Fruit fly (Drosophila melanogaster) whole organism, larva: ENCODE results near the gene CG11920.

Experiments
- noc ChIP-seq: fragments of 200-800 bp; sonication (Bioruptor generic); optimal IDR thresholded peaks from 3 replicates; lab custom pipeline; 2019; ENCODE audit warnings: missing biosample characterization, mild to moderate bottlenecking, missing genetic modification characterization, moderate library complexity

Gene CG11920

DNA sequence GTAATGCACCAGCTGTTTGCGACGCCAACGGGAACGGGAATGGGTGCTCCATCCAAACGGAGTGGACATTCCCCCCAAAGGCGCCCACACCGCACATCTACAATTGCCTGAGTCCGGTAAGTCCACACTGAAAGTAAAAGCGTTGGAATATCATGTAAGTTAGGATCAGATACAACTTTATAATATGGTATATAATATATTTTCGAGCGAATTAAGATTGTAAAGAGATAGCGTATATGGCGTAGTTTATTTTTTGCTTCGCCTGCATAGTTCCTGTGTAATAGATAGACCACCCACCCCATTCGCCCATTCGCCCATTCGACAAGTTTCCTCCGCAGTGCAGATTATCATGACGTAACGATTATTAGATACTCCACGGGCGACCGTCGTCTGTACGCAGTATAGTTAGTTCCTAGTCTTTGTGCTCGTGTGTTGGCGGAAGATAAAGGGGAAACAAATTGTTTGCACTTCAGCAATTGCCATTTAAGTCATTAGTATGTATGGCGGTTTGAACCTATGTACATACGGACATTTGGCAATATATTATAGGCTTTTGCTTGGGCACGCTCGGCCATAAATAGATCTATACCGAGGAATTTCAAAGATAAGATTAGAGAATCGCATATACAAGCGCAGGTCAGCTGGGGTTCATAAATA lies 23.1 kb upstream of the CG11920 start:
- TF ChIP-seq noc (tag; lab: Kevin White, UChicago): peak; percentile 46

- peak; percentile 20 for TF ChIP-seq noc (tag; lab: Kevin White, UChicago)
Observed at dm6 chr3R:25054451-25055188, 20.1 kb upstream of the CG11920 start, which contains the start of gene CG31109. Gene CG31109 (minus strand): TSS chr3R:25054653.

- no peak for TF ChIP-seq noc (tag; lab: Kevin White, UChicago)
Observed at dm6 chr3R:25056016-25056415, 18.7 kb upstream of the CG11920 start, which contains the start of the genes CG31111 and stac. Gene CG31111 (minus strand): TSS chr3R:25056177. Gene stac (plus strand): TSS chr3R:25056286.

dm6 chr3R:25056488-25057157 lies 18.1 kb upstream of the CG11920 start:
- TF ChIP-seq noc (tag; lab: Kevin White, UChicago): no peak

DNA sequence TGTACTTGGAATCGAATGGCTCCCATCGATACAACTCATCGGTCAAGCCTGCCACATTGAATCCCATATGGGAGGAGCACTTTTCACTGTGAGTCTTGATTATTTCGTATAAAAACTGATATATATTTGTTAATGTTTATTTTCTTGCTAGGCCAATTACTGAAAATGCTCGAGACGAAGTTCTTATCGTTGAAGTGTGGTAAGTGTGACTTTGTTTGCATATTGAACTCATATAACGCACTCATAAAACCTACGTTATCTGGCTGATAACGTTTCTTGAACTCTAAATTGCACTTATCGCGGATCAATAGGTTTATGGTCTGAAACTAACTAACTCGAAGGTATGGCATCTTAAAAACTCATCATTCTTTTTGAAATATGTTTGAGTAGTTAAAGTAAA lies 14.2 kb upstream of the CG11920 start:
- TF ChIP-seq noc (tag; lab: Kevin White, UChicago): no peak

DNA sequence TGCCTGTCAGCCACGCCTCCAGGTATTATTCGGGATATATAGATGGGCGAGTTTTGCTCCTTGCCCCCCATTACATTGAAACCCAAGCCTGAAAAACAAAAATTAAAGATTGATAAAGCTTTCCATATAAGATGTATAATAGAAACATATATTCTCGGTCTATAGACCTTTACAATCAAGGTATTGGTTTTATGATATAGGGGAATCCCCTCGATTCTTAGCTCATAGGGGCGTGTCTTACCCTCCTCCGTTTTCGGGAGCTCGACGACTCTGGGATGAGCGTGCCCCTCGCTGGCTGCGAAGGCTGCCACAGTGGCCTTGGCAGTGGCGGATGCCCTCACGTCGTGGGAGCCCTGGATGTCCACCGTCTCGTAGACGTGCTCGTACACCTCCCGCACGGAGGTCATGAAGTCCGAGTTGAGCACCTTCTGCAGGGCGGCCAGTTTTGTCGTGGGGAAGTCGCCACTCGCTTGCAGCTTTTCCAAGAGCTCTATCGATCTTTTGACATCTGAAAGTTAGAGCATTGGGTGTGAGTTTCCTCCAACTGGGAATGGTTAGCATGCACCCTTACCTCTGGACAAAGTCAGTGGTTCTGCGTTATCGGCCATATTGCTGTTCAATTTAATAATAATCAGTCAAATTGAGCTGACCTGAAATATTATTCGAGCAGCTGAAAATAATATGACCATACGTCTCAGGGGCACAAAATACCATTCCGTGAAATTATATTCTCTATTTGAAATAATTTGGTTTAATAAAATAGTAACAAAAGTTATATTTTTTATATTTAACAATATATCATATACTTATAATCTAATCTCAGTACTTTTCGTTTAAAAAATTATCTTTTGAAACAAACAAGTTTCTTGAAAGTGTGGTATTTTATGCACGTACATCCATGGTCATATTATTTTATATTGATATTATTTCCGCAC lies 9.5 kb upstream of the CG11920 start, which contains the start of the genes veli and PQBP1:
Gene veli, minus strand, starts transcription at position 685 of the 935 bp plus-strand sequence.
Gene PQBP1, plus strand, starts transcription at position 885 of the 935 bp plus-strand sequence.
- no peak for TF ChIP-seq noc (tag; lab: Kevin White, UChicago)

dm6 chr3R:25066856-25067255 lies 7.8 kb upstream of the CG11920 start:
- TF ChIP-seq noc (tag; lab: Kevin White, UChicago): no peak

dm6 chr3R:25069569-25069968 lies 5.1 kb upstream of the CG11920 start, which contains the start of the genes Stt3B and CG11839:
Gene Stt3B (minus strand): TSS chr3R:25069637.
Gene CG11839 (plus strand): TSS chr3R:25069927.
- TF ChIP-seq noc (tag; lab: Kevin White, UChicago): no peak

- no peak for TF ChIP-seq noc (tag; lab: Kevin White, UChicago)
Observed at dm6 chr3R:25070871-25071270, 3.8 kb upstream of the CG11920 start, which contains the start of gene CG11836. Gene CG11836 (plus strand): TSS chr3R:25071126.

DNA sequence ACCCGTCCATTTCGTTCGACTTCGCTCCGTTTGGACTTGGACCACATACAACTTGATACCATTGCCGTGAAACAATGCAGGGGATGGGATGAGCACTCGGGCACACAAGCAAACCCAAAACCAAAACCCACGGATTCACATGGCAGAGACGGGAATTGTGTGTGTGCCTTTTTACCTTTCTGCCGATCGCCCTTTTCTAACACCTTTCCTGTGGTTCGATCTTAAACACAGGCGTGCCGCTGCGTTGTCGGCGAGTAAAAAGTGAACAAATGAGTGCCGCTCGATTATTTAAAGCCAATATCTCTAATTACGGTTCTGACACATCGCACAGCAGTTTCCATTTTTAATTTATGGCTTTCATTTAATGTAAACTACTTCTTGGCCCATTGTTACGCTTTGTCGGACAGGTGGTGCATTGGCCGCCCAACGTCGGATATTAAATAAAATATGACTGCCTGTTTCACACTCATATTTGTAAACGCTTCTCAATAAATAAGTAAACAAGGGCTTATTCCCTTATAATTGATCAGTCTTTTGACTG lies 2.7 kb downstream of the CG11920 start:
- no peak for TF ChIP-seq noc (tag; lab: Kevin White, UChicago)

- TF ChIP-seq noc (tag; lab: Kevin White, UChicago): no peak
Observed at dm6 chr3R:25078665-25079064, 4.0 kb downstream of the CG11920 start.

- no peak for TF ChIP-seq noc (tag; lab: Kevin White, UChicago)
Observed at dm6 chr3R:25080446-25080845, 5.8 kb downstream of the CG11920 start.

DNA sequence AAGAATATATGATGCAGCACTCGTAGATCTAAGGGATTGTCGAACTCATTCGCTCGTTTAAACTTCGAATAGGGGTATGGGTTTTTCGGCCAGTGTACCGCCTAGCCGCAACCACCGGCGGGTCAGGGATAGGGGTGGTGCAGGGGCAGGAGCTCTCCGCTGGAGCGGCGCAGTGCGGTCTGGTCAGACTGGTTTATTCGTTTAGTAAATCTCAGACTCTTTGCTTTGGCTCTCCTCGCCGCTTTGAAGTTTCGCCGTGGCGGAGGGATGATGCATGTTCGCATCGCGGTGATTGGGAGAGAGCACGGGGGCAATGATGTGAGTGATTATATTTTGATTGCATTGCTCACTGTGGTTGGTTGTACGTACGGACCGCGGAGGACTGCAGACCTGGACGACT lies 7.7 kb downstream of the CG11920 start, which contains the start of gene fd96Ca:
Gene fd96Ca, plus strand, starts transcription at position 337 of the 400 bp plus-strand sequence.
- TF ChIP-seq noc (tag; lab: Kevin White, UChicago): no peak

dm6 chr3R:25094639-25095038 lies 20.0 kb downstream of the CG11920 start, which contains the start of gene fd96Cb:
Gene fd96Cb (plus strand): TSS chr3R:25095012.
- no peak for TF ChIP-seq noc (tag; lab: Kevin White, UChicago)
